Worm (Caenorhabditis elegans): ENCODE results near the gene ptc-3.

Gene ptc-3

DNA sequence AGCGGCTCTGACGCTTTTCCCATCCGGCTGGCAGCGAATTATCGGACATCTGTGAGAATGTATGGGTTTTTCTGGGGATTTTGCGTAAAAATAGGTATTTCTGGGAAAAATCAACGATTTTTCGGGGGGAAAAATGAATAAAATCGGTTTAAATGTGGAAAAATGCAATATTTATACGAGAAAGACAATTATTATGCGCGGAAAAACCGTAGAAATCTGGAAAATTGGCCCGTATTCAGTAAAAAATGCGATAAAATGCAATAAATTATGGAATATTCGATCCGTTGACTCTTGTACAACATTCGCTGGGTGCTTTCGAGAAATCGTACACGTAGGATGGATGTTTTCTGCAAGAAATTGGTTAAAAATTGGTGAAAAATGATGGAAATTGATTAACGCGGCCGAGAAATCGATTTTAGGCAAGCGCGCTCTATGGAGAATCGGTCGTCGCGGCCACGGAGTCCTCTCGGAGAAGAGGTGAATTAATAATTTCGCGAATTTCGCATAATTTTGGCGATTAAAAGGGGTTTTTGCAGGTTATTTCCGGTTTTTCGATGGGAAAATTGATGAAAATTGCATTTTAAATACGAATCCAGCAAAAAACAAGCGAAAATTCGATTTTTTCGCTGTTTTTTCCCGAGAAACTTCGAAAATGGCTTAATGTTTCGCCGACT lies 36.7 kb upstream of the ptc-3 start, which contains the start of gene pinn-1 (continued):
- TF ChIP-seq Y53F4B.3 (GFP tag; IDR thresholded peaks at IDR 0.05) (peak; percentile 10; the same call in 1 of the 2 replicates), bed-1 (GFP tag; IDR thresholded peaks at IDR 0.05) (no peak), snpc-1.3 (tag; optimal IDR thresholded peaks at IDR 0.05; ENCODE audit: insufficient read depth) (no peak), egrh-3 (GFP tag; IDR thresholded peaks at IDR 0.05) (peak; percentile 52; the same call in 1 of the 2 replicates), attf-5 (GFP tag; optimal IDR thresholded peaks at IDR 0.05) (peak; percentile 75), xnd-1 (tag; optimal IDR thresholded peaks at IDR 0.05) (peak; percentile 37), F57C9.4 (tag; optimal IDR thresholded peaks at IDR 0.05) (peak; percentile 61), B0019.2 (GFP tag; conservative IDR thresholded peaks at IDR 0.05) (peak; percentile 63; the same call in 1 of the 2 replicates), nfya-2 (GFP tag; IDR thresholded peaks at IDR 0.05) (no peak), ceh-40 (GFP tag; IDR thresholded peaks at IDR 0.05) (no peak), B0035.1 (tag; optimal IDR thresholded peaks at IDR 0.05) (no peak), ztf-28 (GFP tag; IDR thresholded peaks at IDR 0.05) (peak; percentile 93), ama-1 (optimal IDR thresholded peaks at IDR 0.05) (no peak), ama-1 (GFP tag; optimal IDR thresholded peaks at IDR 0.05) (no peak), F23B12.7 (tag; optimal IDR thresholded peaks at IDR 0.05; ENCODE audit: insufficient read depth) (peak; percentile 45), hmg-1.2 (GFP tag; IDR thresholded peaks at IDR 0.05) (peak; percentile 58), nhr-90 (tag; optimal IDR thresholded peaks at IDR 0.05) (no peak), aptf-2 (GFP tag; conservative IDR thresholded peaks at IDR 0.05) (peak; percentile 75; the same call in 1 of the 2 replicates), lin-35 (GFP tag; optimal IDR thresholded peaks at IDR 0.05) (peak in 1 of 3 experiments; percentile 69), ceh-100 (GFP tag; IDR thresholded peaks at IDR 0.05) (peak; percentile 85), ztf-18 (tag; optimal IDR thresholded peaks at IDR 0.05) (peak; percentile 8), nhr-80 (tag; optimal IDR thresholded peaks at IDR 0.05) (peak; percentile 4), lsl-1 (GFP tag; optimal IDR thresholded peaks at IDR 0.05) (peak; percentile 73), chd-7 (tag; optimal IDR thresholded peaks at IDR 0.05) (peak; percentile 86), B0261.1 (tag; optimal IDR thresholded peaks at IDR 0.05) (peak; percentile 21), repo-1 (tag; optimal IDR thresholded peaks at IDR 0.05) (peak; percentile 56), sea-2 (GFP tag; IDR thresholded peaks at IDR 0.05) (no peak), D2030.7 (GFP tag; IDR thresholded peaks at IDR 0.05) (peak; percentile 90), ztf-3 (GFP tag; optimal IDR thresholded peaks at IDR 0.05) (no peak), ztf-25 (GFP tag; IDR thresholded peaks at IDR 0.05) (0 out of 2 replicates have a peak, but pooled peaks have one; percentile 31), akir-1 (GFP tag; optimal IDR thresholded peaks at IDR 0.05) (no peak), him-1 (tag; optimal IDR thresholded peaks at IDR 0.05) (peak; percentile 76), lin-54 (GFP tag; optimal IDR thresholded peaks at IDR 0.05) (peak; percentile 81)

DNA sequence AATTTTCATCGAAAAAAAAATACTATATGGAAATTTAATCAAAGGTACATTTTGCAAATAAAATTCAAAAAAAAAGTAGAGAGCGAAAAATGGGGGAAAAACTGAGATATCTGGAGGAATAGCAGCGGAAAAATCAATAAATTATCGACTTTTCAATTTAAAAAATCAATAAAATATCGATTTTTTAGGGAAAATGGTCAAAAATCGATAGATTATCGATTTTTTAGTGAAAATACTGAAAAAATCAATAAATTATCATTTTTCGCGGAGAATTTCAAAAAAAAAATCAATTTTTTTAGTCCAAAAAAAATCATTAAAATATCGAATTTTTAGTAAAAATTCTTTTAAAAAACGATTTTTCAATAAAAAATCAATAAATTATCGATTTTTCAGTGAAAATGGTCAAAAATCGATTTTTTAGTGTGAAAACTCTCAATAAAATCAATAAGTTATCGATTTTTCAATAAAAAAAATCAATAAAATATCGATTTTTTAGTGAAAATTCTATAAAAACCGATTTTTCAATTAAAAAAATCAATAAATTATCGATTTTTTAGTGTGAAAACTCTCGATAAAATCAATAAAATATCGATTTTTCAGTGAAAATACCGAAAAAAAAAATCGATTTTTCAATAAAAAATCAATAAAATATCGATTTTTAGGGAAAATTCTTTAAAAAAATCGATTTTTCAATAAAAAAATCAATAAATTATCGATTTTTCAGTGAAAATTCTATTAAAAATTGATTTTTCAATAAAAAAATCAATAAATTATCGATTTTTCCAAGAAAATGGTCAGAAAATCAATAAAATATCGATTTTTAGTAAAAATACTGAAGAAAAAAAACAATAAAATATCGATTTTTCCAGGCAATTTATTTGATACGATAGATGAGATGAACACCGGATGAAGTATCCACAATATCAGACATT lies 33.4 kb upstream of the ptc-3 start:
- no peak for TF ChIP-seq atf-7 (tag; optimal IDR thresholded peaks at IDR 0.05)
- no peak for TF ChIP-seq Y79H2A.3 (GFP tag; conservative IDR thresholded peaks at IDR 0.05)
- TF ChIP-seq aptf-2 (GFP tag; conservative IDR thresholded peaks at IDR 0.05) = no peak
- TF ChIP-seq ztf-22 (GFP tag; optimal IDR thresholded peaks at IDR 0.05) = no peak
- no peak for TF ChIP-seq ztf-25 (GFP tag; IDR thresholded peaks at IDR 0.05)
